Worm (Caenorhabditis elegans) whole organism, mixed stage, embryonic: ENCODE data around the gene fshr-1.

Source experiments
- blmp-1 ChIP-seq: fragments of 150-350 bp; optimal IDR thresholded peaks from 2 replicates; lab custom pipeline; 2014; ENCODE audit warnings: missing biosample characterization, missing genetic modification characterization
- ces-1 ChIP-seq: fragments of 150-350 bp; optimal IDR thresholded peaks from 2 replicates; lab custom pipeline; 2014; ENCODE audit warnings: missing biosample characterization, missing genetic modification reagents, missing genetic modification characterization
- lsy-2 ChIP-seq: fragments of 150-350 bp; optimal IDR thresholded peaks from 2 replicates; lab custom pipeline; 2014; ENCODE audit warnings: missing biosample characterization, missing genetic modification characterization
- nhr-76 ChIP-seq: sonication (generic microtip); optimal IDR thresholded peaks from 2 replicates; lab custom pipeline; 2017; ENCODE audit warnings: missing biosample characterization, missing genetic modification characterization
- pha-4 ChIP-seq: fragments of 150-350 bp; optimal IDR thresholded peaks from 2 replicates; lab custom pipeline; 2018; ENCODE audit warnings: missing biosample characterization, missing genetic modification reagents, missing genetic modification characterization
- unc-39 ChIP-seq: fragments of 150-350 bp; optimal IDR thresholded peaks from 2 replicates; lab custom pipeline; 2014; ENCODE audit warnings: missing biosample characterization, missing genetic modification characterization
- unc-62 ChIP-seq: fragments of 150-350 bp; optimal IDR thresholded peaks from 2 replicates; lab custom pipeline; 2014; ENCODE audit warnings: missing biosample characterization, missing genetic modification reagents, missing genetic modification characterization

- TF ChIP-seq blmp-1 (tag; lab: Kevin White, UChicago) (no peak), pha-4 (tag; lab: Kevin White, UChicago) (no peak), unc-39 (tag; lab: Kevin White, UChicago) (no peak), unc-62 (GFP tag; lab: Kevin White, UChicago) (no peak), nhr-76 (tag; lab: Kevin White, UChicago) (no peak), lsy-2 (tag; lab: Kevin White, UChicago) (no peak), ces-1 (GFP tag; lab: Kevin White, UChicago) (no peak)
Observed at ce11 chrV:9943039-9943438, 53.4 kb downstream of the fshr-1 start, which contains the start of gene fipr-12.
